Fruit fly (Drosophila melanogaster) whole organism, adult: ENCODE results near the gene Cdc5.

ENCODE experiments used
- CG33017 ChIP-seq: fragments of 200-800 bp; sonication (Bioruptor generic); optimal IDR thresholded peaks from 2 replicates; lab custom pipeline; 2018; ENCODE audit warnings: missing biosample characterization, mild to moderate bottlenecking, missing genetic modification characterization, moderate library complexity
- Mnt ChIP-seq: fragments of 200-800 bp; sonication (Bioruptor generic); optimal IDR thresholded peaks from 2 replicates; lab custom pipeline; 2016; ENCODE audit warnings: missing biosample characterization, mild to moderate bottlenecking, missing genetic modification characterization
- kay ChIP-seq: fragments of 200-800 bp; sonication (Bioruptor generic); peaks from one replicate; lab custom pipeline; 2016; ENCODE audit warnings: missing biosample characterization, missing genetic modification characterization, borderline replicate concordance

DNA sequence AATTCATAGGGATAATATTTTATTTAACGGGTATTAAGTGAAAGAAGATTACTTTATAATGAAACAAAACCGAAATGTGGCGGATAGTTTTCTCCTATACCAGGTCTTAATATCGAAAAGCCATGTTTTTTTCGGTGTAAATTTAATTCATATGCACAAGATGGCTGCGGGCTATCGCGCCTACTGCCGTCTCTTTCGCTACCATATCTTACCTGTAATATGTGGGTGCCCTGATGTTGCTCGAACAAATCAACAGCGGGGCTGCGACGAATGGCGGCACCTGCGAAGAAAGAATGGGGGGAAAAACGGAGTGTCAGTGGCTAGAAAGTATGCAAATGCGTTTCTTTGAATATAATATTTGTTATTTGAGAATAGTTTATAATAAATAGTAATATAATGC is 10.0 kb upstream of the Cdc5 start:
- TF ChIP-seq CG33017 (tag; lab: Kevin White, UChicago) = no peak
- TF ChIP-seq kay (GFP tag; lab: Kevin White, UChicago) = no peak
- TF ChIP-seq Mnt = no peak
